Worm (Caenorhabditis elegans) whole organism, L4 larva: ENCODE data around the gene spp-24.

Experiments
- D1046.2 ChIP-seq: fragments of 200-800 bp; sonication (Bioruptor generic); IDR thresholded peaks from 2 replicates; pipeline ENCODE4 v1.3.6; 2022; ENCODE audit warnings: missing genetic modification characterization, missing compliant biosample characterization
- F37D6.2 ChIP-seq: sonication (generic microtip); optimal IDR thresholded peaks from 2 replicates; lab custom pipeline; 2016; ENCODE audit warnings: mild to moderate bottlenecking, missing genetic modification characterization, missing compliant biosample characterization
- F49E8.2 ChIP-seq: sonication (generic microtip); optimal IDR thresholded peaks from 2 replicates; lab custom pipeline; 2016; ENCODE audit warnings: missing compliant biosample characterization, mild to moderate bottlenecking, missing genetic modification characterization, borderline replicate concordance
- T20F7.1 ChIP-seq: fragments of 200-800 bp; sonication (Bioruptor generic); optimal IDR thresholded peaks from 2 replicates; lab custom pipeline; 2018; ENCODE audit warnings: mild to moderate bottlenecking, missing genetic modification characterization, missing compliant biosample characterization
- T26A8.4 ChIP-seq: fragments of 200-800 bp; sonication (Bioruptor generic); IDR thresholded peaks from 2 replicates; pipeline ENCODE4 v1.3.6; 2022; ENCODE audit warnings: missing genetic modification characterization, missing compliant biosample characterization
- Y105C5A.15 ChIP-seq: fragments of 200-800 bp; sonication (Bioruptor generic); IDR thresholded peaks from 2 replicates; pipeline ENCODE4 v1.3.6; 2022; ENCODE audit warnings: missing genetic modification characterization, missing compliant biosample characterization
- Y48G9A.11 ChIP-seq: fragments of 200-800 bp; sonication (Bioruptor generic); IDR thresholded peaks from 2 replicates; pipeline ENCODE4 v1.3.6; 2022; ENCODE audit warnings: missing genetic modification reagents, missing genetic modification characterization, missing compliant biosample characterization
- ZK337.2 ChIP-seq: fragments of 200-800 bp; sonication (Bioruptor generic); IDR thresholded peaks from 2 replicates; pipeline ENCODE4 v1.3.6; 2022; ENCODE audit warnings: missing genetic modification reagents, missing genetic modification characterization, missing compliant biosample characterization
- aha-1 ChIP-seq: fragments of 150-350 bp; peaks from one replicate; lab custom pipeline; 2014; ENCODE audit warnings: missing biosample characterization, missing genetic modification characterization
- attf-4 ChIP-seq: sonication (generic microtip); optimal IDR thresholded peaks from 3 replicates; lab custom pipeline; 2017; ENCODE audit warnings: missing biosample characterization, missing genetic modification characterization
- ceh-62 ChIP-seq: sonication (generic microtip); optimal IDR thresholded peaks from 2 replicates; lab custom pipeline; 2017; ENCODE audit warnings: missing biosample characterization, missing genetic modification characterization
- ceh-82 ChIP-seq: sonication (generic microtip); optimal IDR thresholded peaks from 2 replicates; lab custom pipeline; 2017; ENCODE audit warnings: missing biosample characterization, missing genetic modification characterization
- ces-1 ChIP-seq: fragments of 150-350 bp; sonication (generic microtip); optimal IDR thresholded peaks from 4 replicates; lab custom pipeline; 2014; ENCODE audit warnings: missing biosample characterization, missing genetic modification reagents, missing genetic modification characterization
- daf-19 ChIP-seq: fragments of 200-800 bp; sonication (Bioruptor generic); conservative IDR thresholded peaks from 2 replicates; pipeline ENCODE4 v1.3.6; 2022; ENCODE audit warnings: missing genetic modification characterization, missing compliant biosample characterization
- daf-8 ChIP-seq: fragments of 200-800 bp; sonication (Bioruptor generic); IDR thresholded peaks from 2 replicates; pipeline ENCODE4 v1.3.6; 2022; ENCODE audit warnings: missing genetic modification characterization, missing compliant biosample characterization
- dmd-6 ChIP-seq: fragments of 200-800 bp; sonication (Bioruptor generic); IDR thresholded peaks from 2 replicates; pipeline ENCODE4 v1.3.6; 2022; ENCODE audit warnings: missing genetic modification reagents, missing genetic modification characterization, missing compliant biosample characterization
- dpl-1 ChIP-seq: fragments of 150-350 bp; optimal IDR thresholded peaks from 2 replicates; lab custom pipeline; 2014; ENCODE audit warnings: missing biosample characterization, missing genetic modification reagents, missing genetic modification characterization
- egl-43 ChIP-seq: fragments of 200-800 bp; sonication (Bioruptor generic); IDR thresholded peaks from 2 replicates; pipeline ENCODE4 v1.3.6; 2022; ENCODE audit warnings: missing genetic modification reagents, missing genetic modification characterization, missing compliant biosample characterization
- fkh-10 ChIP-seq: fragments of 150-350 bp; optimal IDR thresholded peaks from 2 replicates; lab custom pipeline; 2014; ENCODE audit warnings: missing biosample characterization, missing genetic modification reagents, missing genetic modification characterization
- fos-1 ChIP-seq: fragments of 150-350 bp; optimal IDR thresholded peaks from 2 replicates; lab custom pipeline; 2014; ENCODE audit warnings: missing biosample characterization, missing genetic modification characterization
- hif-1 ChIP-seq, 2 experiments: sonication (generic microtip); optimal IDR thresholded peaks; 2 replicates each; lab custom pipeline; 2016 to 2017; ENCODE audit warnings: missing compliant biosample characterization in 2 of 2, missing genetic modification characterization in 2 of 2, missing genetic modification reagents in 2 of 2, missing genotype in 2 of 2, mild to moderate bottlenecking in 1 of 2
- lim-7 ChIP-seq: fragments of 200-800 bp; sonication (Bioruptor generic); IDR thresholded peaks from 2 replicates; pipeline ENCODE4 v1.3.6; 2022; ENCODE audit warnings: missing genetic modification characterization, missing compliant biosample characterization
- lin-29 ChIP-seq: fragments of 200-800 bp; sonication (Bioruptor generic); IDR thresholded peaks from 2 replicates; pipeline ENCODE4 v1.3.6; 2022; ENCODE audit warnings: missing genetic modification reagents, missing genetic modification characterization, missing compliant biosample characterization
- lir-3 ChIP-seq: sonication (generic microtip); optimal IDR thresholded peaks from 2 replicates; lab custom pipeline; 2016; ENCODE audit warnings: mild to moderate bottlenecking, missing genetic modification characterization, missing compliant biosample characterization
- lsy-2 ChIP-seq, 2 experiments: fragments of 150-350 bp in 1 of 2; sonication (generic microtip) in 1 of 2; optimal IDR thresholded peaks; 2 replicates each; lab custom pipeline; 2014 to 2017; ENCODE audit warnings: missing biosample characterization in 2 of 2, missing genetic modification characterization in 2 of 2
- madf-5 ChIP-seq, 2 experiments: fragments of 200-800 bp; sonication (Bioruptor generic); IDR thresholded peaks; 2 replicates each; pipeline ENCODE4 v1.3.6; 2022; ENCODE audit warnings: missing compliant biosample characterization in 2 of 2, missing genetic modification characterization in 2 of 2
- madf-9 ChIP-seq: fragments of 200-800 bp; sonication (Bioruptor generic); conservative IDR thresholded peaks from 2 replicates; pipeline ENCODE4 v1.3.6; 2022; ENCODE audit warnings: missing genetic modification reagents, missing genetic modification characterization, missing compliant biosample characterization
- mdt-29 ChIP-seq: fragments of 200-800 bp; sonication (Bioruptor generic); IDR thresholded peaks from 2 replicates; pipeline ENCODE4 v1.3.6; 2022; ENCODE audit warnings: missing genetic modification reagents, missing genetic modification characterization, missing compliant biosample characterization
- mep-1 ChIP-seq: fragments of 150-350 bp; sonication (generic microtip); optimal IDR thresholded peaks from 3 replicates; lab custom pipeline; 2014; ENCODE audit warnings: missing biosample characterization, missing genetic modification characterization
- mes-2 ChIP-seq: sonication (generic microtip); optimal IDR thresholded peaks from 2 replicates; lab custom pipeline; 2016; ENCODE audit warnings: missing genotype, mild to moderate bottlenecking, missing genetic modification characterization, missing compliant biosample characterization; ENCODE audit not compliant: poor library complexity, severe bottlenecking
- nhr-102 ChIP-seq: sonication (generic microtip); optimal IDR thresholded peaks from 2 replicates; lab custom pipeline; 2016; ENCODE audit warnings: mild to moderate bottlenecking, missing genetic modification characterization, moderate library complexity, missing compliant biosample characterization
- nhr-11 ChIP-seq: fragments of 150-350 bp; optimal IDR thresholded peaks from 2 replicates; lab custom pipeline; 2014; ENCODE audit warnings: missing biosample characterization, missing genetic modification characterization
- nhr-25 ChIP-seq: sonication (generic microtip); optimal IDR thresholded peaks from 2 replicates; lab custom pipeline; 2017; ENCODE audit warnings: missing genetic modification characterization, mild to moderate bottlenecking, missing compliant biosample characterization, antibody characterized with exemption, moderate library complexity, borderline replicate concordance; ENCODE audit not compliant: insufficient read depth
- nhr-41 ChIP-seq: fragments of 200-800 bp; sonication (Bioruptor generic); IDR thresholded peaks from 2 replicates; pipeline ENCODE4 v1.3.6; 2022; ENCODE audit warnings: missing genetic modification reagents, missing genetic modification characterization, missing compliant biosample characterization
- nhr-42 ChIP-seq: fragments of 200-800 bp; sonication (Bioruptor generic); IDR thresholded peaks from 2 replicates; pipeline ENCODE4 v1.3.6; 2022; ENCODE audit warnings: missing genetic modification characterization, missing compliant biosample characterization
- nhr-6 ChIP-seq: fragments of 150-350 bp; optimal IDR thresholded peaks from 2 replicates; lab custom pipeline; 2014; ENCODE audit warnings: missing biosample characterization, missing genetic modification characterization
- rbr-2 ChIP-seq: sonication (generic microtip); optimal IDR thresholded peaks from 2 replicates; lab custom pipeline; 2016; ENCODE audit warnings: missing genotype, missing genetic modification characterization, missing compliant biosample characterization
- set-16 ChIP-seq: fragments of 200-800 bp; sonication (Bioruptor generic); IDR thresholded peaks from 2 replicates; pipeline ENCODE4 v1.3.6; 2022; ENCODE audit warnings: missing genetic modification reagents, missing genetic modification characterization, missing compliant biosample characterization
- spr-3 ChIP-seq: fragments of 200-800 bp; sonication (Bioruptor generic); optimal IDR thresholded peaks from 2 replicates; lab custom pipeline; 2018; ENCODE audit warnings: mild to moderate bottlenecking, missing genetic modification characterization, missing compliant biosample characterization
- tra-1 ChIP-seq: fragments of 200-800 bp; sonication (Bioruptor generic); IDR thresholded peaks from 2 replicates; pipeline ENCODE4 v1.3.6; 2022; ENCODE audit warnings: missing genetic modification reagents, missing genetic modification characterization, missing compliant biosample characterization
- unc-130 ChIP-seq: sonication (generic microtip); optimal IDR thresholded peaks from 2 replicates; lab custom pipeline; 2016; ENCODE audit warnings: missing genetic modification reagents, missing genetic modification characterization, missing compliant biosample characterization
- unc-39 ChIP-seq: sonication (generic microtip); optimal IDR thresholded peaks from 2 replicates; lab custom pipeline; 2017; ENCODE audit warnings: missing biosample characterization, missing genetic modification characterization
- zfp-2 ChIP-seq: sonication (generic microtip); optimal IDR thresholded peaks from 2 replicates; lab custom pipeline; 2016; ENCODE audit warnings: mild to moderate bottlenecking, missing genetic modification characterization, missing compliant biosample characterization

Gene spp-24

ce11 chrII:24559-24998 lies 14.8 kb downstream of the spp-24 start, which contains the start of gene enee-1 (continued):
- TF ChIP-seq ZK337.2 (GFP tag; lab: Robert Waterston, UW) (no peak), ceh-82 (tag; lab: Kevin White, UChicago) (no peak), aha-1 (tag; lab: Kevin White, UChicago) (peak; percentile 95), nhr-11 (tag; lab: Kevin White, UChicago) (peak; percentile 75), Y105C5A.15 (GFP tag; lab: Robert Waterston, UW) (no peak), mep-1 (peak; percentile 87), D1046.2 (GFP tag; lab: Robert Waterston, UW) (no peak), F49E8.2 (tag; lab: Kevin White, UChicago) (no peak), daf-8 (no peak), ceh-62 (no peak), madf-9 (GFP tag; lab: Robert Waterston, UW) (peak; percentile 31; the same call in 1 of the 2 replicates), T20F7.1 (GFP tag; lab: Kevin White, UChicago) (peak; percentile 84), ces-1 (GFP tag; lab: Kevin White, UChicago) (no peak), attf-4 (no peak), tra-1 (GFP tag; lab: Robert Waterston, UW) (no peak), nhr-42 (GFP tag; lab: Robert Waterston, UW) (peak; percentile 62; the same call in 1 of the 2 replicates), T26A8.4 (GFP tag; lab: Robert Waterston, UW) (peak; percentile 94), madf-5 (GFP tag; IDR thresholded peaks at IDR 0.05; lab: Robert Waterston, UW) (no peak), lir-3 (tag; lab: Kevin White, UChicago) (no peak), spr-3 (GFP tag; lab: Kevin White, UChicago) (peak; percentile 69), nhr-102 (tag; lab: Kevin White, UChicago) (peak; percentile 81), dpl-1 (peak; percentile 96), fkh-10 (GFP tag; lab: Kevin White, UChicago) (peak; percentile 67), fos-1 (tag; lab: Kevin White, UChicago) (no peak), lim-7 (GFP tag; lab: Robert Waterston, UW) (no peak), nhr-41 (GFP tag; lab: Robert Waterston, UW) (no peak), unc-39 (tag; lab: Kevin White, UChicago) (no peak)
- TF ChIP-seq, all 104 proteins: peak for 49

- TF ChIP-seq egl-43 (GFP tag; lab: Robert Waterston, UW) = peak; percentile 4; the same call in 1 of the 2 replicates
- TF ChIP-seq mes-2 (tag; lab: Kevin White, UChicago) = peak; percentile 8
- peak; percentile 57; the same call in 1 of the 2 replicates for TF ChIP-seq set-16 (GFP tag; lab: Robert Waterston, UW)
- TF ChIP-seq rbr-2 (tag; lab: Kevin White, UChicago) = no peak
- 0 out of 2 replicates have a peak, but pooled peaks have one; percentile 27 for TF ChIP-seq lim-7 (GFP tag; lab: Robert Waterston, UW)
- no peak for TF ChIP-seq dmd-6 (GFP tag; lab: Robert Waterston, UW)
Measured at ce11 chrII:23739-24138, 15.6 kb downstream of the spp-24 start.

- no peak for TF ChIP-seq egl-43 (GFP tag; lab: Robert Waterston, UW)
- no peak for TF ChIP-seq nhr-6 (tag; lab: Kevin White, UChicago)
- TF ChIP-seq hif-1 (tag; optimal IDR thresholded peaks at IDR 0.05; lab: Kevin White, UChicago) = no peak
- no peak for TF ChIP-seq nhr-25 (tag; lab: Kevin White, UChicago)
- no peak for TF ChIP-seq Y48G9A.11 (GFP tag; lab: Robert Waterston, UW)
- TF ChIP-seq F49E8.2 (tag; lab: Kevin White, UChicago) = no peak
- TF ChIP-seq zfp-2 (tag; lab: Kevin White, UChicago) = no peak
- no peak for TF ChIP-seq F37D6.2
- no peak for TF ChIP-seq lsy-2 (tag; optimal IDR thresholded peaks at IDR 0.05; lab: Kevin White, UChicago)
- no peak for TF ChIP-seq nhr-41 (GFP tag; lab: Robert Waterston, UW)
- TF ChIP-seq daf-19 (GFP tag; lab: Robert Waterston, UW) = no peak
- TF ChIP-seq mes-2 (tag; lab: Kevin White, UChicago) = no peak
- TF ChIP-seq ceh-82 (tag; lab: Kevin White, UChicago) = no peak
- no peak for TF ChIP-seq spr-3 (GFP tag; lab: Kevin White, UChicago)
- no peak for TF ChIP-seq lin-29 (GFP tag; lab: Robert Waterston, UW)
- TF ChIP-seq mdt-29 (GFP tag; lab: Robert Waterston, UW) = no peak
- no peak for TF ChIP-seq unc-130
Measured at ce11 chrII:23025-23424, 16.3 kb downstream of the spp-24 start, which contains the start of gene sqt-2. Gene sqt-2 (plus strand): TSS chrII:23325.
